Fruit fly (Drosophila melanogaster): Measurements from ENCODE around the gene CRMP.

Gene CRMP

dm6 chr3R:5620387-5620956 lies 49.6 kb downstream of the CRMP start (continued):
- TF ChIP-seq dmrt99B (tag; optimal IDR thresholded peaks at IDR 0.05) = peak; percentile 84
- TF ChIP-seq bbx (GFP tag; IDR thresholded peaks at IDR 0.05; ENCODE audit: partially characterized antibody) = no peak
- no peak for TF ChIP-seq Bdp1 (GFP tag; optimal IDR thresholded peaks at IDR 0.05)
- TF ChIP-seq Trl (optimal IDR thresholded peaks at IDR 0.05) = no peak
- peak; percentile 44 for TF ChIP-seq Trl (GFP tag; optimal IDR thresholded peaks at IDR 0.05)
- no peak for TF ChIP-seq vnd (GFP tag; IDR thresholded peaks at IDR 0.05; ENCODE audit: partially characterized antibody)
- TF ChIP-seq CG6791 (GFP tag; IDR thresholded peaks at IDR 0.05; ENCODE audit: partially characterized antibody) = no peak
- TF ChIP-seq Antp (GFP tag; optimal IDR thresholded peaks at IDR 0.05) = peak; percentile 73
- peak; percentile 24 for TF ChIP-seq CG17568 (GFP tag; optimal IDR thresholded peaks at IDR 0.05)
- peak; percentile 7 for TF ChIP-seq HmgZ (tag; optimal IDR thresholded peaks at IDR 0.05)
- peak; percentile 74 for TF ChIP-seq gem (tag; optimal IDR thresholded peaks at IDR 0.05)
- TF ChIP-seq CG4328 (GFP tag; optimal IDR thresholded peaks at IDR 0.05) = no peak
- TF ChIP-seq CG17361 (GFP tag; IDR thresholded peaks at IDR 0.05) = peak; percentile 88
- TF ChIP-seq cad (GFP tag; optimal IDR thresholded peaks at IDR 0.05) = no peak
- TF ChIP-seq CG6683 (GFP tag; optimal IDR thresholded peaks at IDR 0.05) = no peak
- TF ChIP-seq zfh2 (GFP tag; optimal IDR thresholded peaks at IDR 0.05) = peak; percentile 38
- TF ChIP-seq CG4617 (GFP tag; optimal IDR thresholded peaks at IDR 0.05; ENCODE audit: borderline replicate concordance) = peak; percentile 23
- no peak for TF ChIP-seq ac (GFP tag; optimal IDR thresholded peaks at IDR 0.05)
- TF ChIP-seq tin (GFP tag; optimal IDR thresholded peaks at IDR 0.05) = peak; percentile 47
- no peak for TF ChIP-seq tna (GFP tag; IDR thresholded peaks at IDR 0.05; ENCODE audit: partially characterized antibody)
- peak; percentile 9 for TF ChIP-seq Vsx1 (GFP tag; optimal IDR thresholded peaks at IDR 0.05)
- TF ChIP-seq hkb (optimal IDR thresholded peaks at IDR 0.05) = no peak
- TF ChIP-seq hkb (GFP tag; IDR thresholded peaks at IDR 0.05) = peak; percentile 71
- no peak for TF ChIP-seq CG9797 (GFP tag; optimal IDR thresholded peaks at IDR 0.05)
- no peak for TF ChIP-seq CG13894 (tag; optimal IDR thresholded peaks at IDR 0.05)
- TF ChIP-seq gcm (GFP tag; optimal IDR thresholded peaks at IDR 0.05) = peak; percentile 38
- peak; percentile 59 for TF ChIP-seq CG1233 (GFP tag; optimal IDR thresholded peaks at IDR 0.05)
- peak; percentile 39 for TF ChIP-seq Chrac-16 (GFP tag; optimal IDR thresholded peaks at IDR 0.05)
- TF ChIP-seq tgo (GFP tag; IDR thresholded peaks at IDR 0.05) = peak; percentile 55
- peak; percentile 21 for TF ChIP-seq luna (GFP tag; optimal IDR thresholded peaks at IDR 0.05)
- peak; percentile 36 for TF ChIP-seq twi (tag; optimal IDR thresholded peaks at IDR 0.05)
- TF ChIP-seq dmrt11E (tag; optimal IDR thresholded peaks at IDR 0.05) = peak; percentile 52
- TF ChIP-seq CG11504 (tag; optimal IDR thresholded peaks at IDR 0.05) = peak; percentile 83
- peak; percentile 59 for TF ChIP-seq Xrp1 (GFP tag; IDR thresholded peaks at IDR 0.05)
- TF ChIP-seq ro (GFP tag; IDR thresholded peaks at IDR 0.05) = no peak
- peak; percentile 72 for TF ChIP-seq CG7839 (tag; optimal IDR thresholded peaks at IDR 0.05)
- no peak for TF ChIP-seq CG17186 (GFP tag; optimal IDR thresholded peaks at IDR 0.05)
- no peak for TF ChIP-seq CG15479 (GFP tag; optimal IDR thresholded peaks at IDR 0.05)
- TF ChIP-seq E2f2 (GFP tag; IDR thresholded peaks at IDR 0.05) = 0 out of 2 replicates have a peak, but pooled peaks have one; percentile 23
- TF ChIP-seq CG11085 (GFP tag; IDR thresholded peaks at IDR 0.05) = peak; percentile 48; the same call in 1 of the 2 replicates
- peak; percentile 15; the same call in 1 of the 2 replicates for TF ChIP-seq wor (GFP tag; IDR thresholded peaks at IDR 0.05)
- TF ChIP-seq D (optimal IDR thresholded peaks at IDR 0.05) = no peak
- peak; percentile 71 for TF ChIP-seq D (GFP tag; optimal IDR thresholded peaks at IDR 0.05)
- 0 out of 3 replicates have a peak, but pooled peaks have one; percentile 38 for TF ChIP-seq croc (GFP tag; conservative IDR thresholded peaks at IDR 0.05)
- no peak for TF ChIP-seq Doc2 (GFP tag; IDR thresholded peaks at IDR 0.05)
- no peak for TF ChIP-seq gt (GFP tag; IDR thresholded peaks at IDR 0.05)
- TF ChIP-seq slou (GFP tag; optimal IDR thresholded peaks at IDR 0.05) = peak; percentile 41
- TF ChIP-seq maf-S (GFP tag; optimal IDR thresholded peaks at IDR 0.05) = peak; percentile 39
- peak; percentile 42 for TF ChIP-seq CG1529 (GFP tag; optimal IDR thresholded peaks at IDR 0.05)
- peak; percentile 43; the same call in 1 of the 2 replicates for TF ChIP-seq CG14014 (GFP tag; IDR thresholded peaks at IDR 0.05)
- no peak for TF ChIP-seq fru (optimal IDR thresholded peaks at IDR 0.05)
